Fruit fly (Drosophila melanogaster) whole organism: Measurements from ENCODE around the gene opm.

Experiments used
- CG8478 ChIP-seq: fragments of >200 bp; optimal IDR thresholded peaks from 2 replicates; lab custom pipeline; 2018; ENCODE audit warnings: inconsistent platforms
- Dll ChIP-seq: fragments of >200 bp; optimal IDR thresholded peaks from 2 replicates; lab custom pipeline; 2017
- EcR ChIP-seq, 2 experiments: fragments of >200 bp; optimal IDR thresholded peaks; 2 replicates each; lab custom pipeline; 2017; ENCODE audit warnings: missing biosample characterization in 2 of 2, missing genetic modification characterization in 2 of 2, missing genetic modification reagents in 2 of 2
- pan ChIP-seq: fragments of >200 bp; optimal IDR thresholded peaks from 2 replicates; lab custom pipeline; 2017
- psq ChIP-seq: fragments of >200 bp; optimal IDR thresholded peaks from 2 replicates; lab custom pipeline; 2017
- usp ChIP-seq: fragments of >200 bp; optimal IDR thresholded peaks from 2 replicates; lab custom pipeline; 2017; ENCODE audit warnings: missing biosample characterization, missing genetic modification characterization, mixed read lengths

The opm gene

dm6 chrX:15023395-15023794 is 42.8 kb downstream of the opm start:
- TF ChIP-seq usp (GFP tag; lab: Kevin White, UChicago) (no peak), pan (lab: Kevin White, UChicago) (no peak), psq (no peak), CG8478 (lab: Kevin White, UChicago) (no peak), EcR (GFP tag; optimal IDR thresholded peaks at IDR 0.05; lab: Kevin White, UChicago) (no peak), Dll (lab: Kevin White, UChicago) (no peak)

- TF ChIP-seq EcR (GFP tag; optimal IDR thresholded peaks at IDR 0.05; lab: Kevin White, UChicago), result no peak
- TF ChIP-seq pan (lab: Kevin White, UChicago), result no peak
- TF ChIP-seq usp (GFP tag; lab: Kevin White, UChicago), result no peak
- TF ChIP-seq psq, result no peak
- TF ChIP-seq Dll (lab: Kevin White, UChicago), result no peak
- no peak for TF ChIP-seq CG8478 (lab: Kevin White, UChicago)
These were observed 44.0 kb downstream of the opm start for dm6 chrX:15022219-15022618.

DNA sequence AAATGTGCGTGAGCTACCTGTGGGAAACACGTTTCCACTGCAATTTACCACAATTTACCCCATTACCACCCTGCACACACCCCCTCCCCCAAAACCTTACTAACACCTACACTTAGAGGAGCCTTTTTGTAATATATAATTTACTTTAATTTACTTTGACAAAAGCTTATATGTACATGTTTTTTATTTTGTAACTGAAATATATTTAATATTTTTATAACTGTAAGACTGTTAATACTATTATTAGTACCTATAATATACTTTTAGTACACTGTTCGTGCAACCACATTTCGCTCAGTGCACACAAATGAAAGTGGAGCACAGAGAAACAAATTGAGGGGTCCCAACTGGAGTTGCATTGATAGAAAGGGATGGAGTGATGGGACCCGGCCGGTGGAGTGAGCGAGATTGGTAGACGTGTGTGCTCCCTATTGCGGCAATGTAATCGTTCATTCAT is 45.2 kb downstream of the opm start:
- no peak for TF ChIP-seq EcR (GFP tag; optimal IDR thresholded peaks at IDR 0.05; lab: Kevin White, UChicago)

- TF ChIP-seq CG8478 (lab: Kevin White, UChicago) (no peak), EcR (GFP tag; optimal IDR thresholded peaks at IDR 0.05; lab: Kevin White, UChicago) (no peak), usp (GFP tag; lab: Kevin White, UChicago) (no peak), pan (lab: Kevin White, UChicago) (no peak), Dll (lab: Kevin White, UChicago) (no peak), psq (no peak)
These were observed 46.8 kb downstream of the opm start for dm6 chrX:15019413-15019812.
